Worm (Caenorhabditis elegans): ENCODE data around the gene F38B6.8.

- no peak for TF ChIP-seq egl-27 (tag; optimal IDR thresholded peaks at IDR 0.05)
- no peak for TF ChIP-seq ceh-82 (tag; optimal IDR thresholded peaks at IDR 0.05)
- TF ChIP-seq lsy-2 (tag; optimal IDR thresholded peaks at IDR 0.05): no peak
- no peak for TF ChIP-seq aha-1 (tag; optimal IDR thresholded peaks at IDR 0.05)
- no peak for TF ChIP-seq nhr-11 (tag; optimal IDR thresholded peaks at IDR 0.05)
- TF ChIP-seq snpc-4 (tag; optimal IDR thresholded peaks at IDR 0.05): no peak
These were observed 4.8 kb upstream of the F38B6.8 start for ce11 chrX:6687345-6687744.
